Fruit fly (Drosophila melanogaster) whole organism, prepupa: ENCODE data around the gene CG31674.
A peak's percentile ranks its signal among the peaks of the same experiment; 100 is the strongest.

Source experiments
- CG10631 ChIP-seq: fragments of 200-800 bp; sonication (Bioruptor generic); optimal IDR thresholded peaks from 2 replicates; lab custom pipeline; 2016; ENCODE audit warnings: missing biosample characterization, missing genetic modification characterization
- CG1621 ChIP-seq: fragments of 200-800 bp; sonication (Bioruptor generic); optimal IDR thresholded peaks from 3 replicates; lab custom pipeline; 2018; ENCODE audit warnings: missing biosample characterization, mild to moderate bottlenecking, missing genetic modification characterization
- CG6792 ChIP-seq: fragments of 200-800 bp; sonication (Bioruptor generic); optimal IDR thresholded peaks from 3 replicates; lab custom pipeline; 2016; ENCODE audit warnings: missing biosample characterization, missing genetic modification characterization
- CG6854 ChIP-seq: fragments of 200-800 bp; sonication (Bioruptor generic); optimal IDR thresholded peaks from 2 replicates; lab custom pipeline; 2017; ENCODE audit warnings: missing biosample characterization, mild to moderate bottlenecking, missing genetic modification characterization
- CG7368 ChIP-seq: fragments of 200-800 bp; sonication (Bioruptor generic); optimal IDR thresholded peaks from 3 replicates; lab custom pipeline; 2016; ENCODE audit warnings: missing biosample characterization, missing genetic modification characterization
- CG8119 ChIP-seq: fragments of 200-800 bp; sonication (Bioruptor generic); IDR thresholded peaks from 3 replicates; pipeline ENCODE4 v1.3.6; 2022; ENCODE audit warnings: missing biosample characterization, missing genetic modification characterization
- CG8319 ChIP-seq: fragments of 200-800 bp; sonication (Bioruptor generic); optimal IDR thresholded peaks from 3 replicates; lab custom pipeline; 2016; ENCODE audit warnings: missing biosample characterization, missing genetic modification characterization
- CG9139 ChIP-seq: fragments of 200-800 bp; sonication (Bioruptor generic); optimal IDR thresholded peaks from 3 replicates; lab custom pipeline; 2017; ENCODE audit warnings: missing biosample characterization, mild to moderate bottlenecking, missing genetic modification characterization
- OdsH ChIP-seq: fragments of 200-800 bp; sonication (Bioruptor generic); optimal IDR thresholded peaks from 3 replicates; lab custom pipeline; 2016; ENCODE audit warnings: missing biosample characterization, missing genetic modification characterization
- cyc ChIP-seq: fragments of 200-800 bp; sonication (Bioruptor generic); optimal IDR thresholded peaks from 3 replicates; lab custom pipeline; 2016; ENCODE audit warnings: missing biosample characterization, missing genetic modification characterization
- fd59A ChIP-seq: fragments of 200-800 bp; sonication (Bioruptor generic); optimal IDR thresholded peaks from 2 replicates; lab custom pipeline; 2017; ENCODE audit warnings: missing biosample characterization, mild to moderate bottlenecking, missing genetic modification characterization, missing genetic modification reagents
- fd85E ChIP-seq: fragments of 200-800 bp; sonication (Bioruptor generic); optimal IDR thresholded peaks from 3 replicates; lab custom pipeline; 2016; ENCODE audit warnings: missing biosample characterization, missing genetic modification characterization

DNA sequence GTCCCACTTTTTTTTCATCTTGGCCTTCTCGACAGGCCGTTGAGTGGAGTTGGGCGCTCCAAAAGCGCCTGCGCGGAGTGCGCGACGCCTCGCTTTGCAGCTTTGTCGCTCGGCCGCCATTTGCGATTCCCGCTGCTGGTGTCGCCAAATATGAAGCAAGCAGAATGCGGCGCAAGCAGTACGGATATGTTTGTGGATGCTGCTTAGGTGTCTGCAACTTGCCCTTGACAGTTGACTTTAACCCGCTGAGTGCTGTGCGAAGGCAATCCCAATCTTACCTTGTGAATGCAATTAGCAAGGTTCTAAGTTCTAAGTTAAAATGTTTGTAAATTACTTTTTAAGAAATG, 9.1 kb upstream of the CG31674 start:
- TF ChIP-seq CG7368 (GFP tag; lab: Kevin White, UChicago) (no peak), cyc (GFP tag; lab: Kevin White, UChicago) (no peak), fd85E (no peak), CG9139 (no peak), CG6854 (GFP tag; lab: Kevin White, UChicago) (peak; percentile 38), CG8319 (GFP tag; lab: Kevin White, UChicago) (no peak), OdsH (GFP tag; lab: Kevin White, UChicago) (no peak), CG8119 (GFP tag; lab: Robert Waterston, UW) (no peak), CG6792 (GFP tag; lab: Kevin White, UChicago) (no peak), CG1621 (tag; lab: Kevin White, UChicago) (no peak), fd59A (peak; percentile 9), CG10631 (GFP tag; lab: Kevin White, UChicago) (no peak)
